Worm (Caenorhabditis elegans): ENCODE measurements around the gene C35D6.3.
"Not testable (repeated sequence)": the region's sequence is repeated elsewhere in the genome, so short reads cannot be mapped to it uniquely, and the experiment has no call there.

The C35D6.3 gene

DNA sequence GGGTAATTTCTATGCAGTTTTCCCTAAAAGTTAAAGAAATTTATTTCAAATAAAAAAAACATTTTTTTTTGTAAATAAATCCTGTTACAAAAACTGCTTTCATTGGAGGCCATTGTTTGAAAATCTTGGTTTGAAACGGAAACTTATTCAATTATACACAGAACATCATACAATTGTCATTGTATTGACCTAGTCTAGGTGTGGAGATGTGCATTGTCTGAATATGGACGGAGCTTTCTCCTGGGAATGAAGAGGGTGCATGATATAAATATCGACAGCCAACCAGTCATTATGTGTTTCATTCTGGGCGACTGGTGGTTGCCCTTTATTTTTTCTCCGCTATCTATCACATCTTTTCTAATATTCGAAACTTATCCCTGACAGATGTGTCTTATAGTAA, at the start of gene C35D6.3:
C35D6.3 (plus strand) TSS at position 301 of the 400 bp plus-strand sequence.
- no peak for TF ChIP-seq pha-4 (tag; optimal IDR thresholded peaks at IDR 0.05)
- no peak for TF ChIP-seq elt-3 (tag; optimal IDR thresholded peaks at IDR 0.05)
- no peak for TF ChIP-seq ceh-43 (GFP tag; optimal IDR thresholded peaks at IDR 0.05)
- TF ChIP-seq nhr-76 (tag; optimal IDR thresholded peaks at IDR 0.05): no peak
- TF ChIP-seq unc-39 (tag; optimal IDR thresholded peaks at IDR 0.05): no peak
- no peak for TF ChIP-seq drap-1 (GFP tag; optimal IDR thresholded peaks at IDR 0.05)
- no peak for TF ChIP-seq snpc-4 (tag; optimal IDR thresholded peaks at IDR 0.05)
- no peak for TF ChIP-seq mls-2 (tag; optimal IDR thresholded peaks at IDR 0.05)
- no peak for TF ChIP-seq flh-1 (GFP tag; optimal IDR thresholded peaks at IDR 0.05)
- no peak for TF ChIP-seq elt-1 (tag; optimal IDR thresholded peaks at IDR 0.05; ENCODE audit: borderline replicate concordance, insufficient read depth)
- TF ChIP-seq cnd-1 (tag; optimal IDR thresholded peaks at IDR 0.05): no peak
- no peak for TF ChIP-seq bed-3 (GFP tag; optimal IDR thresholded peaks at IDR 0.05)
- TF ChIP-seq mep-1 (tag; optimal IDR thresholded peaks at IDR 0.05): no peak
- TF ChIP-seq ces-1 (GFP tag; optimal IDR thresholded peaks at IDR 0.05): no peak
- no peak for TF ChIP-seq tbx-8 (GFP tag; optimal IDR thresholded peaks at IDR 0.05)
- no peak for TF ChIP-seq ztf-11 (tag; optimal IDR thresholded peaks at IDR 0.05)
- no peak for TF ChIP-seq blmp-1 (tag; optimal IDR thresholded peaks at IDR 0.05)
- TF ChIP-seq lin-32 (GFP tag; optimal IDR thresholded peaks at IDR 0.05): no peak

DNA sequence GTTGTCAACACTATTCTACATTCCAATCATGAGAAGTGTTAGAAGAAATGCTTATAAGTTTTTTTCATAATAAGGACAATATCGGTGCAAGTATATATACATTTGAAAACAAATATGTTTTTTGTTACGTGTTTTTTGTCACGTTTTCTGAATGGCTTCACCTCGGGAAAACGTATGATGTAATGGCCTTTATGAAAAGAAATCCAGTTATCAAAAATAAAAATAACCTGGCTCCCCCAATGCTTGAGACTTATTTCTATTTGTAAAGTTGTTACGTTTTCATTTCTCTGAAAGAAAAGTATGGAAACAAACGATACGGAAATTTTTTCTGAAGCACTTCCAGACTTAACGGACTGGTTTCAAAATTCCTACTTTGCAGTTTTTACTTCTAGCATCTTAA, 47.8 kb upstream of the C35D6.3 start, which contains the start of gene srz-72:
srz-72 (plus strand) TSS at position 301 of the 400 bp plus-strand sequence.
- no peak for TF ChIP-seq ceh-39 (tag; optimal IDR thresholded peaks at IDR 0.05)
- no peak for TF ChIP-seq zip-8 (tag; optimal IDR thresholded peaks at IDR 0.05)
- no peak for TF ChIP-seq ces-1 (GFP tag; optimal IDR thresholded peaks at IDR 0.05)
- TF ChIP-seq pha-4 (tag; optimal IDR thresholded peaks at IDR 0.05): no peak

DNA sequence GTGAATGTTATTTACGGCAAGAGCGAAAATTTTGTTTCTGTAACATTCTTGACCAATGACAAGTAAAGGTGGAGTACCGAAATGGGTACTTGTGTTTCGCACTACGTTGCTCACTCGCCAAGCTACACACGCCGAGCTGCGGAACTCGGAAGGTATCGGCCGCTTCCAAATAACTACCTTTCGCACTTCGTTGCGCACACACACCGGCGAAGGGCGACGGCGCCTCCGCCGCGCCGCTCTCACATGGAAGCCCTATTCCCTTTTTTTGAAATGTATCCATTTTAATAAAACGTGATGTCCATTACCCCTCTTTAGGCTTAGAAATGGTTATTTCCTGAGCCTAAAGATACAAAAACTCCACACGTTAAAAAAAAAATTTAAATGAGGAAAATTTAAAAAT, 39.7 kb upstream of the C35D6.3 start:
- TF ChIP-seq unc-62 (GFP tag; optimal IDR thresholded peaks at IDR 0.05) (no peak), unc-39 (tag; optimal IDR thresholded peaks at IDR 0.05) (no peak), elt-1 (tag; optimal IDR thresholded peaks at IDR 0.05; ENCODE audit: borderline replicate concordance, insufficient read depth) (no peak), ceh-43 (GFP tag; optimal IDR thresholded peaks at IDR 0.05) (no peak), sem-2 (GFP tag; optimal IDR thresholded peaks at IDR 0.05) (no peak), bed-3 (GFP tag; optimal IDR thresholded peaks at IDR 0.05) (no peak), nhr-2 (tag; optimal IDR thresholded peaks at IDR 0.05) (no peak), ham-2 (GFP tag; optimal IDR thresholded peaks at IDR 0.05) (no peak), blmp-1 (tag; optimal IDR thresholded peaks at IDR 0.05) (no peak), ces-1 (GFP tag; optimal IDR thresholded peaks at IDR 0.05) (no peak), nhr-28 (tag; optimal IDR thresholded peaks at IDR 0.05) (no peak), cnd-1 (tag; optimal IDR thresholded peaks at IDR 0.05) (no peak), snpc-4 (tag; optimal IDR thresholded peaks at IDR 0.05) (no peak), mep-1 (tag; optimal IDR thresholded peaks at IDR 0.05) (no peak), nhr-237 (tag; optimal IDR thresholded peaks at IDR 0.05) (no peak), ztf-11 (tag; optimal IDR thresholded peaks at IDR 0.05) (no peak), drap-1 (GFP tag; optimal IDR thresholded peaks at IDR 0.05) (no peak), tbx-8 (GFP tag; optimal IDR thresholded peaks at IDR 0.05) (no peak)

DNA sequence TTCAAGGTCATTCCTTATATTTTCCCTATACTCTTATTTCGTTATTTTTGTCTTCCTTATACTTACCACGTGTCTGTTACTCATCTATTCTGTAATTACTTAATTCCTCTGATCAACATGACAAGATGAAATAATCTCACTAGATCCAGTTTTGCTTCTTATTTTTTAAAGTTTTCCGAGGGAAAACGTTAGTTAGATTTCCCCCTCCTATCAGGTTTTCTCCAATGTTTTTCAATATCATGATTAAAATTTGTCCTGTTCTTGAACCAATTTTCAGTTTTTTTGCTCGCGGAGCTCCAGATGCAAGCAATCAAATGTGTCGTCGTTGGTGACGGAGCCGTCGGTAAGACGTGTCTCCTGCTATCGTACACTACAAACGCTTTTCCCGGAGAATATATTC, 38.7 kb upstream of the C35D6.3 start, which contains the start of gene rac-2:
rac-2 (plus strand) TSS at position 301 of the 400 bp plus-strand sequence.
- TF ChIP-seq ceh-43 (GFP tag; optimal IDR thresholded peaks at IDR 0.05); unc-120 (tag; optimal IDR thresholded peaks at IDR 0.05; ENCODE audit: poor library complexity, severe bottlenecking); unc-62 (GFP tag; optimal IDR thresholded peaks at IDR 0.05): not testable (repeated sequence)

DNA sequence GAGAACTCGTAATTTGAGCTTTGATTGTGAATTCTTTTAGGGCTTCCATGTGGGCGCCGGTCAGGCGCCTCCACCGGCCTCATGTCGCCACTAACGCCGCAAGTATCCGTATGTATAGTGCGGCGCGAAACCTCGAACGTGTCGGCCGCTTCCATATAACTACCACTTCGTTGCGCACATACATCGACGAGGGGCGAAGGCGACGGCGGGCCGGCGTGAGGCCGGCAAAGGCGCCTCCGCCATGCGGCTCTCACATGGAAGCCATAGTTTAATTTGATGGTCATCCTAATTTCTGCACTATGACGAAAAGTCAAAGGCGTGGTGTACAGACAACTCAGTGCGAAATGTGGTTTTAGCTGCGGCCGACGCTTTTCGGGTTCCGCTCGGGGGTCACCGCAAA, 36.5 kb upstream of the C35D6.3 start:
- TF ChIP-seq sptf-1 (tag; optimal IDR thresholded peaks at IDR 0.05): no peak
- TF ChIP-seq hlh-1 (tag; optimal IDR thresholded peaks at IDR 0.05): no peak
- TF ChIP-seq snpc-4 (tag; optimal IDR thresholded peaks at IDR 0.05): no peak
- TF ChIP-seq cnd-1 (tag; optimal IDR thresholded peaks at IDR 0.05): no peak
- TF ChIP-seq ceh-39 (tag; optimal IDR thresholded peaks at IDR 0.05): no peak
- TF ChIP-seq blmp-1 (tag; optimal IDR thresholded peaks at IDR 0.05): no peak
- no peak for TF ChIP-seq nhr-28 (tag; optimal IDR thresholded peaks at IDR 0.05)
- TF ChIP-seq mls-2 (tag; optimal IDR thresholded peaks at IDR 0.05): no peak
- no peak for TF ChIP-seq unc-120 (tag; optimal IDR thresholded peaks at IDR 0.05; ENCODE audit: poor library complexity, severe bottlenecking)
- no peak for TF ChIP-seq nhr-2 (tag; optimal IDR thresholded peaks at IDR 0.05)
- no peak for TF ChIP-seq tbx-8 (GFP tag; optimal IDR thresholded peaks at IDR 0.05)
- no peak for TF ChIP-seq lin-32 (GFP tag; optimal IDR thresholded peaks at IDR 0.05)
- TF ChIP-seq ztf-11 (tag; optimal IDR thresholded peaks at IDR 0.05): no peak
- no peak for TF ChIP-seq mab-5 (tag; optimal IDR thresholded peaks at IDR 0.05)
- TF ChIP-seq bed-3 (GFP tag; optimal IDR thresholded peaks at IDR 0.05): no peak

All from whole organism, mixed stage, embryonic.